Worm (Caenorhabditis elegans) whole organism, young adult: Measurements from ENCODE around the gene skpt-1.

Experiments used
- mxl-1 ChIP-seq: sonication (generic microtip); optimal IDR thresholded peaks from 2 replicates; lab custom pipeline; 2016; ENCODE audit warnings: missing genetic modification characterization, missing compliant biosample characterization
- snpc-3.4 ChIP-seq: sonication (generic microtip); optimal IDR thresholded peaks from 2 replicates; lab custom pipeline; 2017; ENCODE audit warnings: missing genetic modification characterization, mild to moderate bottlenecking, missing compliant biosample characterization, antibody characterized with exemption, moderate library complexity, missing genotype, missing genetic modification reagents

DNA sequence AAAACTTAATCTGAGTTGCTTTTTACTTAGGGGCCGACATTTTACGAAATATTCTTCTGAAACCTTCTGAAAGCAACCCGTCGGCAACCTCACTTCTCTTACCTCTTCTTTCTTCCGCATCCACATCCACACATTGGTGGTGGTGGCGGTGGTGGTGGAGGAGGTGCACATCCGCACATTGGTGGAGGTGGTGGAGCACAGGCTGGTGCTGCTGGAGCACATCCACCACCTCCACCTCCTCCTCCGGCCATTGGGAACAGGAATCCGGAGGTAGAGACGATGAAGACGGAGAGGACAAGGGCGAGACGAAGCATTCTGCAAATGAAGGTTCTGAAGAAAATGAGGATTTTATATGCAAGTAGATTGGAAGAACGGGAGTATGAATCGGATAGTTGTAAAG is 34.5 kb downstream of the skpt-1 start, which contains the start of gene grl-22:
- TF ChIP-seq snpc-3.4 (tag; lab: Kevin White, UChicago), result no peak
- no peak for TF ChIP-seq mxl-1
